Worm (Caenorhabditis elegans) whole organism, midembryonic: ENCODE results near the gene srg-68.

Source experiments
- T22C8.4 ChIP-seq: fragments of 200-800 bp; sonication (Bioruptor generic); IDR thresholded peaks from 2 replicates; pipeline ENCODE4 v1.3.6; 2022; ENCODE audit warnings: missing genetic modification characterization, missing compliant biosample characterization
- cog-1 ChIP-seq: sonication (generic microtip); optimal IDR thresholded peaks from 2 replicates; lab custom pipeline; 2016; ENCODE audit warnings: missing genetic modification characterization, missing compliant biosample characterization
- flt-1 ChIP-seq: fragments of 200-800 bp; sonication (Bioruptor generic); IDR thresholded peaks from 2 replicates; pipeline ENCODE4 v1.3.6; 2022; ENCODE audit warnings: missing genetic modification characterization, missing compliant biosample characterization
- klf-2 ChIP-seq: fragments of 200-800 bp; sonication (Bioruptor generic); conservative IDR thresholded peaks from 2 replicates; pipeline ENCODE4 v1.3.6; 2022; ENCODE audit warnings: missing genetic modification reagents, missing genetic modification characterization, missing compliant biosample characterization
- med-1 ChIP-seq: sonication (generic microtip); optimal IDR thresholded peaks from 2 replicates; lab custom pipeline; 2017; ENCODE audit warnings: missing genetic modification characterization, mild to moderate bottlenecking, missing compliant biosample characterization, antibody characterized with exemption, missing genetic modification reagents; ENCODE audit not compliant: insufficient read depth
- ref-1 ChIP-seq: fragments of 200-800 bp; sonication (Bioruptor generic); conservative IDR thresholded peaks from 2 replicates; pipeline ENCODE4 v1.3.6; 2022; ENCODE audit warnings: missing genetic modification reagents, missing genetic modification characterization, missing compliant biosample characterization
- tab-1 ChIP-seq: fragments of 200-800 bp; sonication (Bioruptor generic); IDR thresholded peaks from 2 replicates; pipeline ENCODE4 v1.3.6; 2022; ENCODE audit warnings: missing genetic modification characterization, missing compliant biosample characterization
- ztf-23 ChIP-seq: fragments of 200-800 bp; sonication (Bioruptor generic); IDR thresholded peaks from 2 replicates; pipeline ENCODE4 v1.3.6; 2022; ENCODE audit warnings: missing genetic modification reagents, missing genetic modification characterization, missing compliant biosample characterization
- ztf-29 ChIP-seq: fragments of 200-800 bp; sonication (Bioruptor generic); IDR thresholded peaks from 2 replicates; pipeline ENCODE4 v1.3.6; 2022; ENCODE audit warnings: missing genetic modification reagents, missing genetic modification characterization, missing compliant biosample characterization

ce11 chrV:5477719-5478118 is 12.5 kb upstream of the srg-68 start:
- TF ChIP-seq ztf-29 (GFP tag; lab: Robert Waterston, UW): no peak
- TF ChIP-seq T22C8.4 (GFP tag; lab: Robert Waterston, UW): peak; percentile 76
- no peak for TF ChIP-seq flt-1 (GFP tag; lab: Robert Waterston, UW)
- TF ChIP-seq ztf-23 (GFP tag; lab: Robert Waterston, UW): no peak
- no peak for TF ChIP-seq tab-1
- TF ChIP-seq ref-1 (GFP tag; lab: Robert Waterston, UW): no peak
- TF ChIP-seq med-1 (GFP tag; lab: Kevin White, UChicago): no peak
- no peak for TF ChIP-seq cog-1 (tag; lab: Kevin White, UChicago)
- TF ChIP-seq klf-2 (GFP tag; lab: Robert Waterston, UW): no peak
